Fruit fly (Drosophila melanogaster) whole organism, embryonic: ENCODE results near the gene RAF2.

Source experiments
- Adf1 ChIP-seq: fragments of 200-800 bp; sonication (Bioruptor generic); IDR thresholded peaks from 2 replicates; pipeline ENCODE4 v1.3.6; 2022; ENCODE audit warnings: missing biosample characterization, missing genetic modification characterization
- Atf-2 ChIP-seq: fragments of 200-800 bp; sonication (Bioruptor generic); optimal IDR thresholded peaks from 2 replicates; lab custom pipeline; 2016; ENCODE audit warnings: missing biosample characterization, missing genetic modification characterization
- Atf3 ChIP-seq: fragments of 200-800 bp; sonication (Bioruptor generic); optimal IDR thresholded peaks from 3 replicates; lab custom pipeline; 2016; ENCODE audit warnings: missing biosample characterization, missing genetic modification characterization
- Bgb ChIP-seq: fragments of 200-800 bp; sonication (Bioruptor generic); IDR thresholded peaks from 2 replicates; pipeline ENCODE4 v1.3.6; 2022; ENCODE audit warnings: missing biosample characterization, missing genetic modification characterization; ENCODE audit not compliant: partially characterized antibody
- CG11504 ChIP-seq: fragments of 200-800 bp; sonication (Bioruptor generic); optimal IDR thresholded peaks from 3 replicates; lab custom pipeline; 2019; ENCODE audit warnings: missing biosample characterization, mild to moderate bottlenecking, missing genetic modification characterization, moderate library complexity
- CG12155 ChIP-seq: fragments of 200-800 bp; sonication (Bioruptor generic); optimal IDR thresholded peaks from 3 replicates; lab custom pipeline; 2016; ENCODE audit warnings: missing biosample characterization, missing genetic modification characterization
- CG12299 ChIP-seq: fragments of 200-800 bp; sonication (Bioruptor generic); optimal IDR thresholded peaks from 2 replicates; lab custom pipeline; 2018; ENCODE audit warnings: missing biosample characterization, mild to moderate bottlenecking, missing genetic modification characterization
- CG14014 ChIP-seq: fragments of 200-800 bp; sonication (Bioruptor generic); IDR thresholded peaks from 2 replicates; pipeline ENCODE4 v1.3.6; 2022; ENCODE audit warnings: missing biosample characterization, missing genetic modification characterization
- CG14050 ChIP-seq: fragments of 200-800 bp; sonication (Bioruptor generic); IDR thresholded peaks from 3 replicates; pipeline ENCODE4 v1.3.6; 2022; ENCODE audit warnings: missing biosample characterization, missing genetic modification characterization
- CG14710 ChIP-seq: fragments of 200-800 bp; sonication (Bioruptor generic); optimal IDR thresholded peaks from 3 replicates; lab custom pipeline; 2019; ENCODE audit warnings: missing biosample characterization, mild to moderate bottlenecking, missing genetic modification characterization, moderate library complexity
- CG16779 ChIP-seq: fragments of 200-800 bp; sonication (Bioruptor generic); IDR thresholded peaks from 2 replicates; pipeline ENCODE4 v1.3.6; 2022; ENCODE audit warnings: missing biosample characterization, missing genetic modification characterization
- CG17186 ChIP-seq: fragments of 200-800 bp; sonication (Bioruptor generic); optimal IDR thresholded peaks from 3 replicates; lab custom pipeline; 2017; ENCODE audit warnings: missing biosample characterization, missing genetic modification reagents, missing genetic modification characterization
- CG1792 ChIP-seq: fragments of 200-800 bp; sonication (Bioruptor generic); optimal IDR thresholded peaks from 2 replicates; lab custom pipeline; 2016; ENCODE audit warnings: missing biosample characterization, missing genetic modification characterization
- CG18619 ChIP-seq: fragments of 200-800 bp; sonication (Bioruptor generic); optimal IDR thresholded peaks from 3 replicates; lab custom pipeline; 2017; ENCODE audit warnings: missing biosample characterization, mild to moderate bottlenecking, missing genetic modification characterization
- CG2120 ChIP-seq: fragments of 200-800 bp; sonication (Bioruptor generic); optimal IDR thresholded peaks from 3 replicates; lab custom pipeline; 2016; ENCODE audit warnings: missing biosample characterization, missing genetic modification characterization
- CG31388 ChIP-seq: fragments of 200-800 bp; sonication (Bioruptor generic); optimal IDR thresholded peaks from 2 replicates; lab custom pipeline; 2016; ENCODE audit warnings: missing biosample characterization, missing genetic modification characterization
- CG33213 ChIP-seq: fragments of 200-800 bp; sonication (Bioruptor generic); optimal IDR thresholded peaks from 3 replicates; lab custom pipeline; 2016; ENCODE audit warnings: missing biosample characterization, missing genetic modification characterization
- CG43689 ChIP-seq: fragments of 200-800 bp; sonication (Bioruptor generic); IDR thresholded peaks from 2 replicates; pipeline ENCODE4 v1.3.6; 2022; ENCODE audit warnings: missing biosample characterization, missing genetic modification characterization
- CG5180 ChIP-seq: fragments of 200-800 bp; sonication (Bioruptor generic); optimal IDR thresholded peaks from 3 replicates; lab custom pipeline; 2017; ENCODE audit warnings: missing biosample characterization, missing genetic modification characterization, mild to moderate bottlenecking, moderate library complexity, missing genetic modification reagents
- CG6254 ChIP-seq: fragments of 200-800 bp; sonication (Bioruptor generic); optimal IDR thresholded peaks from 3 replicates; lab custom pipeline; 2017; ENCODE audit warnings: mild to moderate bottlenecking, missing biosample characterization, missing genetic modification reagents, missing genetic modification characterization
- CG6654 ChIP-seq: fragments of 200-800 bp; sonication (Bioruptor generic); optimal IDR thresholded peaks from 2 replicates; lab custom pipeline; 2017; ENCODE audit warnings: missing biosample characterization, mild to moderate bottlenecking, missing genetic modification characterization
- CG6854 ChIP-seq: fragments of 200-800 bp; sonication (Bioruptor generic); optimal IDR thresholded peaks from 3 replicates; lab custom pipeline; 2017; ENCODE audit warnings: missing biosample characterization, mild to moderate bottlenecking, missing genetic modification characterization
- CG8290 ChIP-seq, 3 experiments: fragments of 200-800 bp; sonication (Bioruptor generic); optimal IDR thresholded peaks; 2 replicates each; lab custom pipeline; 2016 to 2019; ENCODE audit warnings: missing biosample characterization in 3 of 3, missing genetic modification characterization in 3 of 3, mild to moderate bottlenecking in 2 of 3, moderate library complexity in 1 of 3
- CG8359 ChIP-seq: fragments of 200-800 bp; sonication (Bioruptor generic); optimal IDR thresholded peaks from 2 replicates; lab custom pipeline; 2017; ENCODE audit warnings: missing biosample characterization, mild to moderate bottlenecking, missing genetic modification characterization, borderline replicate concordance
- CG8924 ChIP-seq: fragments of 200-800 bp; optimal IDR thresholded peaks from 3 replicates; lab custom pipeline; 2019; ENCODE audit warnings: missing biosample characterization, mild to moderate bottlenecking, missing genetic modification characterization, moderate library complexity
- CG9727 ChIP-seq: fragments of 200-800 bp; sonication (Bioruptor generic); optimal IDR thresholded peaks from 3 replicates; lab custom pipeline; 2017; ENCODE audit warnings: missing biosample characterization, mild to moderate bottlenecking, missing genetic modification characterization
- CG9876 ChIP-seq: fragments of 200-800 bp; sonication (Bioruptor generic); optimal IDR thresholded peaks from 2 replicates; lab custom pipeline; 2016; ENCODE audit warnings: missing biosample characterization, missing genetic modification characterization
- Dad ChIP-seq: fragments of 200-800 bp; sonication (Bioruptor generic); optimal IDR thresholded peaks from 3 replicates; lab custom pipeline; 2016; ENCODE audit warnings: missing biosample characterization, missing genetic modification characterization
- Deaf1 ChIP-seq: fragments of 200-800 bp; optimal IDR thresholded peaks from 3 replicates; lab custom pipeline; 2019; ENCODE audit warnings: missing biosample characterization, mild to moderate bottlenecking, missing genetic modification characterization, moderate library complexity
- HHEX ChIP-seq: fragments of 200-800 bp; sonication (Bioruptor generic); optimal IDR thresholded peaks from 3 replicates; lab custom pipeline; 2017; ENCODE audit warnings: missing biosample characterization, mild to moderate bottlenecking, missing genetic modification characterization, missing genetic modification reagents
- Jarid2 ChIP-seq: fragments of 200-800 bp; sonication (Bioruptor generic); optimal IDR thresholded peaks from 3 replicates; lab custom pipeline; 2017; ENCODE audit warnings: mild to moderate bottlenecking, missing biosample characterization, missing genetic modification reagents, missing genetic modification characterization
- bigmax ChIP-seq: fragments of 200-800 bp; sonication (Bioruptor generic); optimal IDR thresholded peaks from 2 replicates; lab custom pipeline; 2018; ENCODE audit warnings: missing biosample characterization, mild to moderate bottlenecking, missing genetic modification characterization
- crol ChIP-seq: fragments of 200-800 bp; sonication (Bioruptor generic); IDR thresholded peaks from 2 replicates; pipeline ENCODE4 v1.3.6; 2022; ENCODE audit warnings: missing biosample characterization, missing genetic modification characterization
- dan ChIP-seq: fragments of 200-800 bp; sonication (Bioruptor generic); IDR thresholded peaks from 2 replicates; pipeline ENCODE4 v1.3.6; 2022; ENCODE audit warnings: missing biosample characterization, missing genetic modification characterization
- dysf ChIP-seq: fragments of 200-800 bp; sonication (Bioruptor generic); IDR thresholded peaks from 3 replicates; pipeline ENCODE4 v1.3.6; 2022; ENCODE audit warnings: missing biosample characterization, missing genetic modification characterization
- fd102C ChIP-seq: fragments of 200-800 bp; sonication (Bioruptor generic); optimal IDR thresholded peaks from 2 replicates; lab custom pipeline; 2018; ENCODE audit warnings: missing biosample characterization, mild to moderate bottlenecking, missing genetic modification characterization, moderate library complexity
- ftz-f1 ChIP-seq: fragments of 200-800 bp; sonication (Bioruptor generic); optimal IDR thresholded peaks from 2 replicates; lab custom pipeline; 2016; ENCODE audit warnings: missing biosample characterization, missing genetic modification characterization
- gem ChIP-seq: fragments of 200-800 bp; sonication (Bioruptor generic); optimal IDR thresholded peaks from 2 replicates; lab custom pipeline; 2019; ENCODE audit warnings: missing biosample characterization, mild to moderate bottlenecking, missing genetic modification characterization, moderate library complexity
- gfzf ChIP-seq: fragments of 200-800 bp; sonication (Bioruptor generic); optimal IDR thresholded peaks from 2 replicates; lab custom pipeline; 2016; ENCODE audit warnings: missing biosample characterization, mild to moderate bottlenecking, missing genetic modification characterization, moderate library complexity
- hth ChIP-seq: fragments of >200 bp; optimal IDR thresholded peaks from 2 replicates; lab custom pipeline; 2017; ENCODE audit warnings: inconsistent platforms
- ind ChIP-seq: fragments of 200-800 bp; sonication (Bioruptor generic); optimal IDR thresholded peaks from 3 replicates; lab custom pipeline; 2016; ENCODE audit warnings: missing biosample characterization, missing genetic modification characterization
- kni ChIP-seq: fragments of 200-800 bp; sonication (Bioruptor generic); optimal IDR thresholded peaks from 3 replicates; lab custom pipeline; 2017; ENCODE audit warnings: mild to moderate bottlenecking, missing biosample characterization, missing genetic modification reagents, missing genetic modification characterization
- lab ChIP-seq: fragments of 200-800 bp; sonication (Bioruptor generic); optimal IDR thresholded peaks from 3 replicates; lab custom pipeline; 2017; ENCODE audit warnings: missing biosample characterization, missing genetic modification characterization, mild to moderate bottlenecking, moderate library complexity, missing genetic modification reagents
- mirr ChIP-seq: fragments of 200-800 bp; sonication (Bioruptor generic); optimal IDR thresholded peaks from 3 replicates; lab custom pipeline; 2018; ENCODE audit warnings: missing biosample characterization, mild to moderate bottlenecking, missing genetic modification characterization
- p53 ChIP-seq: fragments of 200-800 bp; sonication (Bioruptor generic); optimal IDR thresholded peaks from 2 replicates; lab custom pipeline; 2016; ENCODE audit warnings: missing biosample characterization, missing genetic modification characterization
- ranshi ChIP-seq: fragments of 200-800 bp; sonication (Bioruptor generic); IDR thresholded peaks from 2 replicates; pipeline ENCODE4 v1.3.6; 2022; ENCODE audit warnings: missing biosample characterization, missing genetic modification characterization
- sd ChIP-seq: fragments of 200-800 bp; sonication (Bioruptor generic); optimal IDR thresholded peaks from 3 replicates; lab custom pipeline; 2018; ENCODE audit warnings: missing biosample characterization, mild to moderate bottlenecking, missing genetic modification characterization, moderate library complexity
- sens ChIP-seq: fragments of 200-800 bp; sonication (Bioruptor generic); peaks from one replicate; lab custom pipeline; 2016; ENCODE audit warnings: missing biosample characterization, missing genetic modification characterization
- tio ChIP-seq: fragments of 200-800 bp; sonication (Bioruptor generic); optimal IDR thresholded peaks from 2 replicates; lab custom pipeline; 2017; ENCODE audit warnings: missing biosample characterization, missing genetic modification characterization, inconsistent platforms
- unpg ChIP-seq: fragments of 200-800 bp; sonication (Bioruptor generic); optimal IDR thresholded peaks from 3 replicates; lab custom pipeline; 2018; ENCODE audit warnings: missing biosample characterization, mild to moderate bottlenecking, missing genetic modification characterization, moderate library complexity
- wek ChIP-seq: fragments of 200-800 bp; sonication (Bioruptor generic); optimal IDR thresholded peaks from 3 replicates; lab custom pipeline; 2018; ENCODE audit warnings: missing biosample characterization, mild to moderate bottlenecking, missing genetic modification characterization, moderate library complexity

Gene RAF2

DNA sequence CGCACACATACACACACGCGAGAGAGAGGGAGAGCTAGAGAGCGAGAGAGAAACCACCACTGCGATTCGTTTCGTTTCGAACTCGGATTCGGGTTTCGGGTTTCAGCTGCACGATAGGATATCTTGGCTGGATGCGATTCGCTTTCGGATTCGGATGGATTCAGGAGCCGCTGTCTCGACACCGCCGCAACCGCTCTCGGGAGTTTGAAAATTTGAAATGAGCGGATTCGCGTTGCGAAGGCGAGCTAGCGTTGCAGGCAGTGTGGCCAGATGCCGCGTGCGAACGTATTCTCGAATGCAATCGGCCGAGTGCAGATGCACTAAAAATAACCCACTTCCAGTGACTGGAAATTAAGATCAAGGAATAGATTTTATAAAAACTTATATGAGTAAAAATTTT lies 25.4 kb downstream of the RAF2 start, which contains the start of gene fax (continued):
- TF ChIP-seq CG9876, result no peak
- TF ChIP-seq dan, result no peak
- no peak for TF ChIP-seq bigmax
- peak; percentile 56; the same call in 1 of the 2 replicates for TF ChIP-seq Bgb (GFP tag; lab: Robert Waterston, UW)
- no peak for TF ChIP-seq CG14050 (GFP tag; lab: Robert Waterston, UW)
- peak; percentile 15 for TF ChIP-seq CG9727 (GFP tag; lab: Kevin White, UChicago)
- TF ChIP-seq sens (GFP tag; lab: Kevin White, UChicago), result peak; percentile 91
- no peak for TF ChIP-seq CG14014
- no peak for TF ChIP-seq CG8359 (GFP tag; lab: Kevin White, UChicago)
- peak; percentile 66; the same call in 1 of the 2 replicates for TF ChIP-seq CG16779 (GFP tag; lab: Robert Waterston, UW)
- peak; percentile 51 for TF ChIP-seq lab (GFP tag; lab: Kevin White, UChicago)
- no peak for TF ChIP-seq hth (lab: Kevin White, UChicago)
- TF ChIP-seq mirr (GFP tag; lab: Kevin White, UChicago), result no peak
- peak; percentile 2 for TF ChIP-seq CG18619 (GFP tag; lab: Kevin White, UChicago)
- TF ChIP-seq tio (GFP tag; lab: Kevin White, UChicago), result no peak
- TF ChIP-seq ftz-f1, result no peak
- peak; percentile 63 for TF ChIP-seq kni (GFP tag; lab: Kevin White, UChicago)
- TF ChIP-seq sd (tag; lab: Kevin White, UChicago), result peak; percentile 23
- peak; percentile 41 for TF ChIP-seq CG33213
- TF ChIP-seq wek, result no peak
- TF ChIP-seq ind (GFP tag; lab: Kevin White, UChicago), result no peak
- TF ChIP-seq CG14710 (tag; lab: Kevin White, UChicago), result peak; percentile 87
- TF ChIP-seq CG8290 (GFP tag; optimal IDR thresholded peaks at IDR 0.05; lab: Kevin White, UChicago), result peak; percentile 52
- TF ChIP-seq CG8290 (tag; optimal IDR thresholded peaks at IDR 0.05; lab: Kevin White, UChicago), result peak; percentile 71 to 78
- no peak for TF ChIP-seq Jarid2 (GFP tag; lab: Kevin White, UChicago)
- TF ChIP-seq unpg, result peak; percentile 16
- no peak for TF ChIP-seq CG12155 (GFP tag; lab: Kevin White, UChicago)
- peak; percentile 54 for TF ChIP-seq CG8924 (tag; lab: Kevin White, UChicago)
- TF ChIP-seq HHEX (GFP tag; lab: Kevin White, UChicago), result no peak
- no peak for TF ChIP-seq ranshi
- TF ChIP-seq Dad, result peak; percentile 13
- TF ChIP-seq Atf-2 (GFP tag; lab: Kevin White, UChicago), result no peak
- TF ChIP-seq CG17186 (GFP tag; lab: Kevin White, UChicago), result peak; percentile 60
- no peak for TF ChIP-seq CG31388 (GFP tag; lab: Kevin White, UChicago)
- no peak for TF ChIP-seq gem
- peak; percentile 0 for TF ChIP-seq CG2120 (GFP tag; lab: Kevin White, UChicago)
- no peak for TF ChIP-seq CG1792 (GFP tag; lab: Kevin White, UChicago)
- TF ChIP-seq CG12299 (tag; lab: Kevin White, UChicago), result peak; percentile 14
- no peak for TF ChIP-seq dysf
- no peak for TF ChIP-seq CG11504 (tag; lab: Kevin White, UChicago)
- TF ChIP-seq p53, result no peak
- TF ChIP-seq CG6654 (GFP tag; lab: Kevin White, UChicago), result no peak
- peak; percentile 97 for TF ChIP-seq Deaf1 (tag; lab: Kevin White, UChicago)
- TF ChIP-seq crol (GFP tag; lab: Robert Waterston, UW), result no peak
- TF ChIP-seq CG6854 (GFP tag; lab: Kevin White, UChicago), result peak; percentile 60
- TF ChIP-seq Adf1 (GFP tag; lab: Robert Waterston, UW), result no peak
- peak; percentile 25 for TF ChIP-seq fd102C (GFP tag; lab: Kevin White, UChicago)
- TF ChIP-seq CG5180 (GFP tag; lab: Kevin White, UChicago), result no peak
- TF ChIP-seq CG6254 (GFP tag; lab: Kevin White, UChicago), result peak; percentile 23
- no peak for TF ChIP-seq CG43689 (GFP tag; lab: Robert Waterston, UW)
- TF ChIP-seq gfzf, result peak; percentile 94
- TF ChIP-seq Atf3, result no peak
